Worm (Caenorhabditis elegans) whole organism, mixed stage, embryonic: Measurements from ENCODE around the gene Y69E1A.4.

Experiments used
- blmp-1 ChIP-seq: fragments of 150-350 bp; optimal IDR thresholded peaks from 2 replicates; lab custom pipeline; 2014; ENCODE audit warnings: missing biosample characterization, missing genetic modification characterization
- ceh-83 ChIP-seq: fragments of 200-800 bp; sonication (Bioruptor generic); optimal IDR thresholded peaks from 2 replicates; lab custom pipeline; 2018; ENCODE audit warnings: mild to moderate bottlenecking, missing genetic modification characterization, missing compliant biosample characterization
- hlh-1 ChIP-seq: fragments of 150-350 bp; optimal IDR thresholded peaks from 2 replicates; lab custom pipeline; 2014; ENCODE audit warnings: missing biosample characterization, missing genetic modification reagents, missing genetic modification characterization
- lin-32 ChIP-seq: fragments of 200-800 bp; sonication (Bioruptor generic); optimal IDR thresholded peaks from 2 replicates; lab custom pipeline; 2018; ENCODE audit warnings: mild to moderate bottlenecking, missing genetic modification characterization, missing compliant biosample characterization
- lsy-2 ChIP-seq: fragments of 150-350 bp; optimal IDR thresholded peaks from 2 replicates; lab custom pipeline; 2014; ENCODE audit warnings: missing biosample characterization, missing genetic modification characterization
- mab-5 ChIP-seq: fragments of 150-350 bp; optimal IDR thresholded peaks from 2 replicates; lab custom pipeline; 2014; ENCODE audit warnings: missing biosample characterization, missing genetic modification characterization
- mep-1 ChIP-seq: fragments of 150-350 bp; optimal IDR thresholded peaks from 2 replicates; lab custom pipeline; 2017; ENCODE audit warnings: missing biosample characterization, missing genetic modification reagents, missing genetic modification characterization, inconsistent platforms
- nhr-12 ChIP-seq: fragments of 150-350 bp; optimal IDR thresholded peaks from 2 replicates; lab custom pipeline; 2014; ENCODE audit warnings: missing biosample characterization, missing genetic modification characterization
- nhr-28 ChIP-seq: fragments of 150-350 bp; optimal IDR thresholded peaks from 2 replicates; lab custom pipeline; 2014; ENCODE audit warnings: missing biosample characterization, missing genetic modification characterization
- nhr-76 ChIP-seq: sonication (generic microtip); optimal IDR thresholded peaks from 2 replicates; lab custom pipeline; 2017; ENCODE audit warnings: missing biosample characterization, missing genetic modification characterization
- pha-4 ChIP-seq: fragments of 150-350 bp; optimal IDR thresholded peaks from 2 replicates; lab custom pipeline; 2018; ENCODE audit warnings: missing biosample characterization, missing genetic modification reagents, missing genetic modification characterization
- unc-120 ChIP-seq: sonication (generic microtip); optimal IDR thresholded peaks from 2 replicates; lab custom pipeline; 2017; ENCODE audit warnings: missing genetic modification characterization, missing compliant biosample characterization; ENCODE audit not compliant: poor library complexity, severe bottlenecking
- unc-62 ChIP-seq: fragments of 150-350 bp; optimal IDR thresholded peaks from 2 replicates; lab custom pipeline; 2014; ENCODE audit warnings: missing biosample characterization, missing genetic modification reagents, missing genetic modification characterization

DNA sequence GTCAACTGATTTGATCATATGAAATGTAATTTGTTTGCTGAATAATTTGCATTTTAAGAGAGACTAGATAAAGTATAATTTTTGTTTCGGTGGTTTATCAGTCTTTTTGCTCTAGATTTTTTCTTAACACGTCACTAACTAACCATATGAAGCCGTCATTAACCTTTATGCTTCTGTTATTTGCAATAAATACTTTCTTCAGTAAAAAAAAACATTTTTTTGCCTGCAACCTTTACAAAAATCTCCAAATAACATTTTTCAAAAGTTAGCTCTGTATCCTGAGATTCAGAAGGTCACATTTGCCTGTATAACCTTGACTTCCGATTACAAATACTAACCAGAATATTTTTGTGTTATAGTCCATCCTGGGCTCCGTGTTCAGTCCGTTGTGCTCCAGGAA, 15.7 kb downstream of the Y69E1A.4 start:
- TF ChIP-seq pha-4 (tag; lab: Kevin White, UChicago), result no peak
- TF ChIP-seq lsy-2 (tag; lab: Kevin White, UChicago), result no peak
- no peak for TF ChIP-seq nhr-12 (tag; lab: Kevin White, UChicago)
- no peak for TF ChIP-seq blmp-1 (tag; lab: Kevin White, UChicago)
- no peak for TF ChIP-seq nhr-76 (tag; lab: Kevin White, UChicago)
- TF ChIP-seq ceh-83 (GFP tag; lab: Kevin White, UChicago), result no peak
- no peak for TF ChIP-seq unc-120 (tag; lab: Kevin White, UChicago)
- no peak for TF ChIP-seq lin-32 (GFP tag; lab: Kevin White, UChicago)
- no peak for TF ChIP-seq mab-5 (tag; lab: Kevin White, UChicago)
- no peak for TF ChIP-seq nhr-28 (tag; lab: Kevin White, UChicago)
- no peak for TF ChIP-seq unc-62 (GFP tag; lab: Kevin White, UChicago)
- TF ChIP-seq hlh-1 (tag; lab: Kevin White, UChicago), result no peak
- no peak for TF ChIP-seq mep-1 (tag; lab: Kevin White, UChicago)
